Worm (Caenorhabditis elegans) whole organism, L3 larva: ENCODE measurements around the gene F43D2.6.

ENCODE experiments used
- R02D3.7 ChIP-seq: fragments of 150-350 bp; optimal IDR thresholded peaks from 2 replicates; lab custom pipeline; 2014; ENCODE audit warnings: missing biosample characterization, missing genetic modification characterization
- ceh-16 ChIP-seq: sonication (generic microtip); optimal IDR thresholded peaks from 2 replicates; lab custom pipeline; 2017; ENCODE audit warnings: missing biosample characterization, missing genetic modification characterization
- fkh-10 ChIP-seq: sonication (generic microtip); optimal IDR thresholded peaks from 2 replicates; lab custom pipeline; 2017; ENCODE audit warnings: missing biosample characterization, missing genetic modification reagents, missing genetic modification characterization
- lin-39 ChIP-seq: fragments of 150-350 bp; optimal IDR thresholded peaks from 2 replicates; lab custom pipeline; 2018; ENCODE audit warnings: missing biosample characterization, missing genetic modification reagents, missing genetic modification characterization
- nfya-1 ChIP-seq: sonication (generic microtip); optimal IDR thresholded peaks from 2 replicates; lab custom pipeline; 2017; ENCODE audit warnings: missing genetic modification characterization, mild to moderate bottlenecking, missing compliant biosample characterization, antibody characterized with exemption, moderate library complexity; ENCODE audit not compliant: insufficient read depth
- nhr-237 ChIP-seq: fragments of 150-350 bp; optimal IDR thresholded peaks from 2 replicates; lab custom pipeline; 2014; ENCODE audit warnings: missing biosample characterization, missing genetic modification characterization
- unc-39 ChIP-seq: sonication (generic microtip); optimal IDR thresholded peaks from 4 replicates; lab custom pipeline; 2017; ENCODE audit warnings: missing biosample characterization, missing genetic modification characterization

DNA sequence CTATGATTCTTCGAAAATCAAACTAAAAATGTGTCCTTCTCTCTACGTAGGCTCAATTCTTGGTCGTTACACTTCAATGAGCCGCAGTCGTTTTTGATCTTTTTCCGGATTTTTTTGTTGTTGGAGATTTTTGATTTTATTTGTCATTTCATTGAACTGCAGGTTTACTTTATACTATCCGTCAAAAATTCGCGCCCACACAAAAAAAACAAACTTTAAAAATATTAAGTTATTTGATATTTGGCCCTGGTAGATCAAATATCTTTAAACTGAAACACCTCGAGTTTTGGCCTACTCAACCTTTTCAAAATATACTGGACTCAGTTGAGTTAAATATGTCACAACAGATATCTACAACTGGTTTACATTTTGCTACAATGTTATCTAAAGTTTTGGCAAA is 19.3 kb downstream of the F43D2.6 start:
- no peak for TF ChIP-seq ceh-16
- no peak for TF ChIP-seq R02D3.7 (tag; lab: Kevin White, UChicago)
- TF ChIP-seq nhr-237 (tag; lab: Kevin White, UChicago), result no peak
- no peak for TF ChIP-seq unc-39 (tag; lab: Kevin White, UChicago)
- no peak for TF ChIP-seq fkh-10 (GFP tag; lab: Kevin White, UChicago)
- TF ChIP-seq nfya-1, result no peak
- no peak for TF ChIP-seq lin-39 (tag; lab: Kevin White, UChicago)
